Fruit fly (Drosophila melanogaster) whole organism, pupa: Measurements from ENCODE around the gene Vha16-2.

Experiments
- CG4496 ChIP-seq: fragments of 200-800 bp; sonication (Bioruptor generic); IDR thresholded peaks from 3 replicates; pipeline ENCODE4 v1.3.6; 2022; ENCODE audit warnings: missing biosample characterization, missing genetic modification characterization
- EcR ChIP-seq: fragments of 200-800 bp; sonication (Bioruptor generic); optimal IDR thresholded peaks from 3 replicates; lab custom pipeline; 2019; ENCODE audit warnings: missing biosample characterization, missing genetic modification characterization, mild to moderate bottlenecking, moderate library complexity, missing genetic modification reagents
- Snoo ChIP-seq: fragments of 200-800 bp; sonication (Bioruptor generic); optimal IDR thresholded peaks from 3 replicates; lab custom pipeline; 2017; ENCODE audit warnings: missing biosample characterization, mild to moderate bottlenecking, missing genetic modification characterization, inconsistent platforms
- fd96Ca ChIP-seq: fragments of 200-800 bp; sonication (Bioruptor generic); IDR thresholded peaks from 3 replicates; pipeline ENCODE4 v1.3.6; 2022; ENCODE audit warnings: missing biosample characterization, missing genetic modification characterization
- rn ChIP-seq: fragments of 200-800 bp; sonication (Bioruptor generic); IDR thresholded peaks from 2 replicates; pipeline ENCODE4 v1.3.6; 2022; ENCODE audit warnings: missing biosample characterization, missing genetic modification characterization

- TF ChIP-seq rn (no peak), CG4496 (no peak), Snoo (tag; lab: Kevin White, UChicago) (no peak), EcR (GFP tag; lab: Kevin White, UChicago) (no peak), fd96Ca (GFP tag; lab: Robert Waterston, UW) (no peak)
Observed at dm6 chr3L:11511921-11512320, 37.2 kb downstream of the Vha16-2 start, which contains the start of gene Sgs3.
